Worm (Caenorhabditis elegans) whole organism, L4/young adult: ENCODE results near the gene teg-1.

ENCODE experiments used
- W03F9.2 ChIP-seq: fragments of 150-350 bp; optimal IDR thresholded peaks from 2 replicates; lab custom pipeline; 2014; ENCODE audit warnings: missing biosample characterization, missing genetic modification characterization
- dao-5 ChIP-seq: sonication (generic microtip); optimal IDR thresholded peaks from 2 replicates; lab custom pipeline; 2016; ENCODE audit warnings: missing genotype, missing genetic modification characterization, moderate library complexity, missing compliant biosample characterization
- him-1 ChIP-seq: sonication (generic microtip); optimal IDR thresholded peaks from 2 replicates; lab custom pipeline; 2016; ENCODE audit warnings: missing genotype, missing genetic modification reagents, missing genetic modification characterization, missing compliant biosample characterization

The teg-1 gene

ce11 chrIII:11343041-11343440 is 25.0 kb upstream of the teg-1 start, which contains the start of the genes T28D6.6 and pen-2:
T28D6.6 (minus strand) TSS chrIII:11343108.
pen-2 (plus strand) TSS chrIII:11343322.
- TF ChIP-seq dao-5 (tag; lab: Kevin White, UChicago), result no peak
- TF ChIP-seq him-1 (tag; lab: Kevin White, UChicago), result peak; percentile 20

- no peak for TF ChIP-seq him-1 (tag; lab: Kevin White, UChicago)
- TF ChIP-seq W03F9.2, result no peak
- TF ChIP-seq dao-5 (tag; lab: Kevin White, UChicago), result no peak
These were observed 23.4 kb upstream of the teg-1 start for ce11 chrIII:11341466-11341865.

ce11 chrIII:11337627-11338026 is 19.6 kb upstream of the teg-1 start:
- TF ChIP-seq him-1 (tag; lab: Kevin White, UChicago), result no peak

- TF ChIP-seq W03F9.2, result no peak
- TF ChIP-seq dao-5 (tag; lab: Kevin White, UChicago), result no peak
- TF ChIP-seq him-1 (tag; lab: Kevin White, UChicago), result peak; percentile 23
These were observed 18.0 kb upstream of the teg-1 start for ce11 chrIII:11336072-11336471.

ce11 chrIII:11334346-11334745 is 16.3 kb upstream of the teg-1 start:
- TF ChIP-seq dao-5 (tag; lab: Kevin White, UChicago), result no peak
- peak; percentile 20 for TF ChIP-seq him-1 (tag; lab: Kevin White, UChicago)
- TF ChIP-seq W03F9.2, result no peak

ce11 chrIII:11333032-11333732 is 15.2 kb upstream of the teg-1 start, which contains the start of gene T28D6.5:
T28D6.5 (plus strand) TSS chrIII:11333682.
- TF ChIP-seq dao-5 (tag; lab: Kevin White, UChicago), result no peak
- TF ChIP-seq W03F9.2, result no peak
- TF ChIP-seq him-1 (tag; lab: Kevin White, UChicago), result no peak

ce11 chrIII:11332306-11332705 is 14.3 kb upstream of the teg-1 start:
- TF ChIP-seq him-1 (tag; lab: Kevin White, UChicago) (no peak), W03F9.2 (no peak), dao-5 (tag; lab: Kevin White, UChicago) (no peak)

- no peak for TF ChIP-seq dao-5 (tag; lab: Kevin White, UChicago)
- TF ChIP-seq him-1 (tag; lab: Kevin White, UChicago), result no peak
These were observed 6.1 kb upstream of the teg-1 start for ce11 chrIII:11324093-11324492.

- TF ChIP-seq W03F9.2 (peak; percentile 59), him-1 (tag; lab: Kevin White, UChicago) (peak; percentile 31), dao-5 (tag; lab: Kevin White, UChicago) (no peak)
These were observed 839 bp downstream of the teg-1 start, which contains the start of gene mcm-10 for ce11 chrIII:11317164-11317620. mcm-10 (plus strand) TSS chrIII:11317570.

- TF ChIP-seq dao-5 (tag; lab: Kevin White, UChicago), result no peak
- no peak for TF ChIP-seq him-1 (tag; lab: Kevin White, UChicago)
- TF ChIP-seq W03F9.2, result no peak
These were observed 6.6 kb downstream of the teg-1 start, which contains the start of gene rab-35 for ce11 chrIII:11311466-11311865. rab-35 (minus strand) TSS chrIII:11311566.

- no peak for TF ChIP-seq dao-5 (tag; lab: Kevin White, UChicago)
- peak; percentile 39 for TF ChIP-seq him-1 (tag; lab: Kevin White, UChicago)
- peak; percentile 39 for TF ChIP-seq W03F9.2
These were observed 27.5 kb downstream of the teg-1 start, which contains the start of the genes gly-9, mib-1 and smc-3 for ce11 chrIII:11290554-11290953. gly-9 (minus strand) TSS chrIII:11290580. mib-1 (minus strand) TSS chrIII:11290676. smc-3 (plus strand) TSS chrIII:11290904.

- TF ChIP-seq dao-5 (tag; lab: Kevin White, UChicago) (no peak), W03F9.2 (no peak), him-1 (tag; lab: Kevin White, UChicago) (no peak)
These were observed 28.2 kb downstream of the teg-1 start for ce11 chrIII:11289876-11290275.

- no peak for TF ChIP-seq dao-5 (tag; lab: Kevin White, UChicago)
- TF ChIP-seq him-1 (tag; lab: Kevin White, UChicago), result no peak
- TF ChIP-seq W03F9.2, result no peak
These were observed 29.7 kb downstream of the teg-1 start for ce11 chrIII:11288295-11288694.

ce11 chrIII:11287340-11287739 is 30.7 kb downstream of the teg-1 start:
- TF ChIP-seq him-1 (tag; lab: Kevin White, UChicago) (no peak), dao-5 (tag; lab: Kevin White, UChicago) (no peak), W03F9.2 (no peak)
